Fruit fly (Drosophila melanogaster) whole organism, prepupa: ENCODE data around the gene tty.

ENCODE experiments used
- Blimp-1 ChIP-seq: fragments of 200-800 bp; sonication (Bioruptor generic); optimal IDR thresholded peaks from 3 replicates; lab custom pipeline; 2017; ENCODE audit warnings: missing biosample characterization, missing genetic modification characterization, mild to moderate bottlenecking, moderate library complexity, missing genetic modification reagents
- CG10631 ChIP-seq: fragments of 200-800 bp; sonication (Bioruptor generic); optimal IDR thresholded peaks from 2 replicates; lab custom pipeline; 2016; ENCODE audit warnings: missing biosample characterization, missing genetic modification characterization
- CG10669 ChIP-seq: fragments of 200-800 bp; sonication (Bioruptor generic); optimal IDR thresholded peaks from 3 replicates; lab custom pipeline; 2018; ENCODE audit warnings: missing biosample characterization, mild to moderate bottlenecking, missing genetic modification characterization, moderate library complexity
- CG11294 ChIP-seq: fragments of 200-800 bp; sonication (Bioruptor generic); IDR thresholded peaks from 2 replicates; pipeline ENCODE4 v1.3.6; 2022; ENCODE audit warnings: missing biosample characterization, missing genetic modification characterization
- CG11902 ChIP-seq: fragments of 200-800 bp; sonication (Bioruptor generic); optimal IDR thresholded peaks from 3 replicates; lab custom pipeline; 2016; ENCODE audit warnings: missing biosample characterization, missing genetic modification characterization
- CG15336 ChIP-seq: fragments of 200-800 bp; sonication (Bioruptor generic); IDR thresholded peaks from 2 replicates; pipeline ENCODE4 v1.3.6; 2022; ENCODE audit warnings: missing biosample characterization, missing genetic modification characterization
- CG1621 ChIP-seq: fragments of 200-800 bp; sonication (Bioruptor generic); optimal IDR thresholded peaks from 3 replicates; lab custom pipeline; 2018; ENCODE audit warnings: missing biosample characterization, mild to moderate bottlenecking, missing genetic modification characterization
- CG32006 ChIP-seq: fragments of 200-800 bp; sonication (Bioruptor generic); optimal IDR thresholded peaks from 3 replicates; lab custom pipeline; 2017; ENCODE audit warnings: missing biosample characterization, mild to moderate bottlenecking, missing genetic modification characterization
- CG34406 ChIP-seq: fragments of 200-800 bp; sonication (Bioruptor generic); optimal IDR thresholded peaks from 3 replicates; lab custom pipeline; 2016; ENCODE audit warnings: missing biosample characterization, missing genetic modification characterization
- CG4318 ChIP-seq: fragments of 200-800 bp; sonication (Bioruptor generic); optimal IDR thresholded peaks from 3 replicates; lab custom pipeline; 2017; ENCODE audit warnings: missing biosample characterization, mild to moderate bottlenecking, missing genetic modification characterization
- CG6276 ChIP-seq: fragments of 200-800 bp; sonication (Bioruptor generic); optimal IDR thresholded peaks from 2 replicates; lab custom pipeline; 2017; ENCODE audit warnings: missing biosample characterization, mild to moderate bottlenecking, missing genetic modification characterization
- CG6808 ChIP-seq: fragments of 200-800 bp; sonication (Bioruptor generic); optimal IDR thresholded peaks from 3 replicates; lab custom pipeline; 2017; ENCODE audit warnings: missing biosample characterization, missing genetic modification characterization, mild to moderate bottlenecking, moderate library complexity, missing genetic modification reagents
- CG6854 ChIP-seq: fragments of 200-800 bp; sonication (Bioruptor generic); optimal IDR thresholded peaks from 2 replicates; lab custom pipeline; 2017; ENCODE audit warnings: missing biosample characterization, mild to moderate bottlenecking, missing genetic modification characterization
- CG7368 ChIP-seq: fragments of 200-800 bp; sonication (Bioruptor generic); optimal IDR thresholded peaks from 3 replicates; lab custom pipeline; 2016; ENCODE audit warnings: missing biosample characterization, missing genetic modification characterization
- CG8119 ChIP-seq: fragments of 200-800 bp; sonication (Bioruptor generic); IDR thresholded peaks from 3 replicates; pipeline ENCODE4 v1.3.6; 2022; ENCODE audit warnings: missing biosample characterization, missing genetic modification characterization
- CG8319 ChIP-seq: fragments of 200-800 bp; sonication (Bioruptor generic); optimal IDR thresholded peaks from 3 replicates; lab custom pipeline; 2016; ENCODE audit warnings: missing biosample characterization, missing genetic modification characterization
- CG8632 ChIP-seq: fragments of 200-800 bp; sonication (Bioruptor generic); optimal IDR thresholded peaks from 3 replicates; lab custom pipeline; 2016; ENCODE audit warnings: missing biosample characterization, missing genetic modification characterization
- Eip75B ChIP-seq: fragments of 200-800 bp; sonication (Bioruptor generic); optimal IDR thresholded peaks from 3 replicates; lab custom pipeline; 2016; ENCODE audit warnings: missing biosample characterization, missing genetic modification characterization
- Eip93F ChIP-seq: fragments of 200-800 bp; sonication (Bioruptor generic); optimal IDR thresholded peaks from 2 replicates; lab custom pipeline; 2016; ENCODE audit warnings: missing biosample characterization, mild to moderate bottlenecking, missing genetic modification characterization
- Ets96B ChIP-seq: fragments of 200-800 bp; optimal IDR thresholded peaks from 2 replicates; lab custom pipeline; 2019; ENCODE audit warnings: missing biosample characterization, mild to moderate bottlenecking, missing genetic modification characterization, moderate library complexity
- Gug ChIP-seq: fragments of 200-800 bp; sonication (Bioruptor generic); IDR thresholded peaks from 2 replicates; pipeline ENCODE4 v1.3.6; 2022; ENCODE audit warnings: missing biosample characterization, missing genetic modification characterization
- Hr38 ChIP-seq: sonication (Bioruptor generic); optimal IDR thresholded peaks from 2 replicates; lab custom pipeline; 2016; ENCODE audit warnings: missing biosample characterization, missing genetic modification characterization
- Hr39 ChIP-seq: fragments of 200-800 bp; sonication (Bioruptor generic); optimal IDR thresholded peaks from 2 replicates; lab custom pipeline; 2016; ENCODE audit warnings: missing biosample characterization, missing genetic modification characterization
- Hr4 ChIP-seq: fragments of 200-800 bp; sonication (Bioruptor generic); optimal IDR thresholded peaks from 3 replicates; lab custom pipeline; 2016; ENCODE audit warnings: missing biosample characterization, missing genetic modification characterization
- Lpt ChIP-seq: fragments of 200-800 bp; sonication (Bioruptor generic); optimal IDR thresholded peaks from 3 replicates; lab custom pipeline; 2016; ENCODE audit warnings: missing biosample characterization, missing genetic modification characterization
- Smox ChIP-seq: fragments of 200-800 bp; sonication (Bioruptor generic); optimal IDR thresholded peaks from 3 replicates; lab custom pipeline; 2016; ENCODE audit warnings: missing biosample characterization, missing genetic modification characterization
- Sox102F ChIP-seq: fragments of 200-800 bp; sonication (Bioruptor generic); optimal IDR thresholded peaks from 2 replicates; lab custom pipeline; 2016; ENCODE audit warnings: missing biosample characterization, mild to moderate bottlenecking, missing genetic modification characterization
- Sox15 ChIP-seq: fragments of 200-800 bp; sonication (Bioruptor generic); optimal IDR thresholded peaks from 3 replicates; lab custom pipeline; 2016; ENCODE audit warnings: missing biosample characterization, missing genetic modification characterization
- achi ChIP-seq: fragments of 200-800 bp; sonication (Bioruptor generic); optimal IDR thresholded peaks from 3 replicates; lab custom pipeline; 2016; ENCODE audit warnings: missing biosample characterization, missing genetic modification characterization
- acj6 ChIP-seq: fragments of 200-800 bp; sonication (Bioruptor generic); optimal IDR thresholded peaks from 3 replicates; lab custom pipeline; 2016; ENCODE audit warnings: missing biosample characterization, missing genetic modification characterization
- cyc ChIP-seq: fragments of 200-800 bp; sonication (Bioruptor generic); optimal IDR thresholded peaks from 3 replicates; lab custom pipeline; 2016; ENCODE audit warnings: missing biosample characterization, missing genetic modification characterization
- dac ChIP-seq: fragments of 200-800 bp; sonication (Bioruptor generic); optimal IDR thresholded peaks from 2 replicates; lab custom pipeline; 2017; ENCODE audit warnings: missing biosample characterization, mild to moderate bottlenecking, missing genetic modification characterization
- dsx ChIP-seq: fragments of 200-800 bp; optimal IDR thresholded peaks from 3 replicates; lab custom pipeline; 2019; ENCODE audit warnings: missing biosample characterization, mild to moderate bottlenecking, missing genetic modification characterization, moderate library complexity; ENCODE audit not compliant: poor library complexity, severe bottlenecking
- eg ChIP-seq: fragments of 200-800 bp; sonication (Bioruptor generic); IDR thresholded peaks from 3 replicates; pipeline ENCODE4 v1.3.6; 2022; ENCODE audit warnings: missing biosample characterization, missing genetic modification characterization
- esn ChIP-seq: fragments of 200-800 bp; sonication (Bioruptor generic); optimal IDR thresholded peaks from 2 replicates; lab custom pipeline; 2016; ENCODE audit warnings: missing biosample characterization, mild to moderate bottlenecking, missing genetic modification characterization, moderate library complexity
- fd59A ChIP-seq: fragments of 200-800 bp; sonication (Bioruptor generic); optimal IDR thresholded peaks from 2 replicates; lab custom pipeline; 2017; ENCODE audit warnings: missing biosample characterization, mild to moderate bottlenecking, missing genetic modification characterization, missing genetic modification reagents
- fd85E ChIP-seq: fragments of 200-800 bp; sonication (Bioruptor generic); optimal IDR thresholded peaks from 3 replicates; lab custom pipeline; 2016; ENCODE audit warnings: missing biosample characterization, missing genetic modification characterization
- lz ChIP-seq: fragments of 200-800 bp; sonication (Bioruptor generic); optimal IDR thresholded peaks from 3 replicates; lab custom pipeline; 2016; ENCODE audit warnings: missing biosample characterization, missing genetic modification characterization
- pdm3 ChIP-seq: fragments of 200-800 bp; sonication (Bioruptor generic); optimal IDR thresholded peaks from 3 replicates; lab custom pipeline; 2016; ENCODE audit warnings: missing biosample characterization, missing genetic modification characterization
- salr ChIP-seq, 2 experiments: fragments of 200-800 bp; sonication (Bioruptor generic); optimal IDR thresholded peaks; 3 replicates each; lab custom pipeline; 2016 to 2018; ENCODE audit warnings: missing biosample characterization in 2 of 2, missing genetic modification characterization in 2 of 2, mild to moderate bottlenecking in 1 of 2
- ss ChIP-seq, 2 experiments: fragments of 200-800 bp; sonication (Bioruptor generic); optimal IDR thresholded peaks; 2 replicates in 1 of 2; 3 replicates in 1 of 2; lab custom pipeline; 2017 to 2018; ENCODE audit warnings: mild to moderate bottlenecking in 2 of 2, missing biosample characterization in 2 of 2, missing genetic modification characterization in 2 of 2, moderate library complexity in 1 of 2
- svp ChIP-seq: fragments of 200-800 bp; sonication (Bioruptor generic); peaks from one replicate; lab custom pipeline; 2016; ENCODE audit warnings: missing biosample characterization, missing genetic modification characterization
- topi ChIP-seq: fragments of 200-800 bp; sonication (Bioruptor generic); optimal IDR thresholded peaks from 3 replicates; lab custom pipeline; 2016; ENCODE audit warnings: missing biosample characterization, missing genetic modification characterization

tty gene

DNA sequence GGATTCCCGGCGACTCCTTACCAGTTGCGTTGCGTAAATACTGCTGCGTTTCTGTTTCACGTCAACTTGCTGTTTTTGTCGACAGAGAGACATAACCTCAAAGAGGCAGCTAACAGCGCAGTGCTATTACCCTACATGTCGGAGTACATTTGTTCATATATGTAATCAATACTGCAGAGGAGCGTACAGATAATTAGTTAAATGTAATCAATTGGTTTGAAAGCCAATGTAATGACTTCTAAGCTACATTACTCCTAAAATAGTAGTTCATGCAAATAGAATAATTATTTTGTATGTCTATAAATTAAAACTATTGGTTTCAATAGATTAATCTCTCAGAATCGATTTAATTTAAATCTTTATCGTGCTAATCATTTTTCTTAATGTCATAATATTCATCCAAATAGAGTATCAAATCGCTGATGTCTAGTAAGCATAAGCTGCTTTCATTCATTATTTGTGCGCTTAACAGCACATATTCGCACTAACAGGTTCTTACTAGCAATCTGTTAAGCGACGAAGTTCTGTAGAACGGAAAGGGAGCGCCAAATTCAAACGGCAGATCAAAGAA is 20.2 kb downstream of the tty start, which contains the start of the genes SLIRP1 and anox (continued):
- TF ChIP-seq lz = peak; percentile 91
- TF ChIP-seq Hr4 = peak; percentile 83
- TF ChIP-seq CG6276 (GFP tag; lab: Kevin White, UChicago) = no peak
- TF ChIP-seq Lpt (GFP tag; lab: Kevin White, UChicago) = peak; percentile 78
- peak; percentile 59 for TF ChIP-seq dac (GFP tag; lab: Kevin White, UChicago)
- TF ChIP-seq achi (GFP tag; lab: Kevin White, UChicago) = peak; percentile 82
- TF ChIP-seq salr (GFP tag; optimal IDR thresholded peaks at IDR 0.05; lab: Kevin White, UChicago) = peak; percentile 64 to 81
- TF ChIP-seq Hr39 (GFP tag; lab: Kevin White, UChicago) = peak; percentile 82
- TF ChIP-seq CG6854 (GFP tag; lab: Kevin White, UChicago) = peak; percentile 71
- peak; percentile 79 for TF ChIP-seq CG1621 (tag; lab: Kevin White, UChicago)
- peak; percentile 92 for TF ChIP-seq esn (GFP tag; lab: Kevin White, UChicago)
- TF ChIP-seq pdm3 (GFP tag; lab: Kevin White, UChicago) = peak; percentile 89
- TF ChIP-seq CG7368 (GFP tag; lab: Kevin White, UChicago) = peak; percentile 70
- TF ChIP-seq ss (GFP tag; optimal IDR thresholded peaks at IDR 0.05; lab: Kevin White, UChicago) = peak; percentile 82 to 86
- peak; percentile 88 for TF ChIP-seq dsx (GFP tag; lab: Kevin White, UChicago)
- TF ChIP-seq CG15336 (GFP tag; lab: Robert Waterston, UW) = peak; percentile 86
- TF ChIP-seq CG34406 (GFP tag; lab: Kevin White, UChicago) = peak; percentile 84
- no peak for TF ChIP-seq CG4318 (GFP tag; lab: Kevin White, UChicago)
- TF ChIP-seq CG8119 (GFP tag; lab: Robert Waterston, UW) = peak; percentile 87
- TF ChIP-seq CG10631 (GFP tag; lab: Kevin White, UChicago) = peak; percentile 89
- peak; percentile 85 for TF ChIP-seq Eip75B (GFP tag; lab: Kevin White, UChicago)
- TF ChIP-seq Sox15 (GFP tag; lab: Kevin White, UChicago) = peak; percentile 85
- no peak for TF ChIP-seq Hr38 (GFP tag; lab: Kevin White, UChicago)
- TF ChIP-seq Ets96B (tag; lab: Kevin White, UChicago) = peak; percentile 92
- peak; percentile 84 for TF ChIP-seq fd59A (GFP tag; lab: Kevin White, UChicago)
- peak; percentile 80 for TF ChIP-seq eg (GFP tag; lab: Robert Waterston, UW)
- TF ChIP-seq fd85E (GFP tag; lab: Kevin White, UChicago) = no peak
- TF ChIP-seq Eip93F (GFP tag; lab: Kevin White, UChicago) = no peak
- TF ChIP-seq CG8319 (GFP tag; lab: Kevin White, UChicago) = peak; percentile 65
- peak; percentile 55; the same call in 1 of the 2 replicates for TF ChIP-seq CG11294 (GFP tag; lab: Robert Waterston, UW)
- TF ChIP-seq Sox102F (GFP tag; lab: Kevin White, UChicago) = peak; percentile 74
- TF ChIP-seq svp = peak; percentile 92
- TF ChIP-seq acj6 = peak; percentile 89
- peak; percentile 70 for TF ChIP-seq Blimp-1 (GFP tag; lab: Kevin White, UChicago)
- TF ChIP-seq Gug = peak; percentile 77
- TF ChIP-seq CG11902 (GFP tag; lab: Kevin White, UChicago) = peak; percentile 77
- TF ChIP-seq topi (GFP tag; lab: Kevin White, UChicago) = peak; percentile 90
- peak; percentile 86 for TF ChIP-seq CG6808
- TF ChIP-seq cyc (GFP tag; lab: Kevin White, UChicago) = peak; percentile 80
- TF ChIP-seq, all 60 proteins: peak for 54

DNA sequence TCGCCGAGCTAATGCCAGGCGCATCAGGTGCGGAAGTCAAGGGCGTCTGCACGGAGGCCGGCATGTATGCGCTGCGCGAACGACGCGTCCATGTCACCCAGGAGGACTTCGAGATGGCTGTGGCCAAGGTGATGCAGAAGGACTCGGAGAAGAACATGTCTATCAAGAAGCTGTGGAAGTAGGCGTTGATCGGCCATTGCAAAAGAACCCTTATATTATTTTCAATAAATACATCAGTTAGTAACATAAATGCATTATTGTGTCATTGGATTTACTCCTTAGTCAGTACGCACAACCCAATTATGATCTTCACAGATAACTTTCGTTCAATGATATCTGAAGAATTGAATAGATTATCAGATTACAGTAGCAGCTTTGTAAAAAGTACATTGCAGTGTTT is 22.1 kb downstream of the tty start, which contains the start of gene CG1801:
CG1801 (minus strand) TSS at position 101 of the 400 bp plus-strand sequence.
- no peak for TF ChIP-seq esn (GFP tag; lab: Kevin White, UChicago)
- TF ChIP-seq Gug = no peak
- no peak for TF ChIP-seq Smox
- no peak for TF ChIP-seq Eip75B (GFP tag; lab: Kevin White, UChicago)
- no peak for TF ChIP-seq Hr39 (GFP tag; lab: Kevin White, UChicago)
- no peak for TF ChIP-seq Hr4
- no peak for TF ChIP-seq CG10669 (GFP tag; lab: Kevin White, UChicago)
- no peak for TF ChIP-seq CG8632 (GFP tag; lab: Kevin White, UChicago)
- TF ChIP-seq CG32006 (GFP tag; lab: Kevin White, UChicago) = no peak
- no peak for TF ChIP-seq acj6
